Fruit fly (Drosophila melanogaster): ENCODE data around the gene ScsbetaA.

Gene ScsbetaA

DNA sequence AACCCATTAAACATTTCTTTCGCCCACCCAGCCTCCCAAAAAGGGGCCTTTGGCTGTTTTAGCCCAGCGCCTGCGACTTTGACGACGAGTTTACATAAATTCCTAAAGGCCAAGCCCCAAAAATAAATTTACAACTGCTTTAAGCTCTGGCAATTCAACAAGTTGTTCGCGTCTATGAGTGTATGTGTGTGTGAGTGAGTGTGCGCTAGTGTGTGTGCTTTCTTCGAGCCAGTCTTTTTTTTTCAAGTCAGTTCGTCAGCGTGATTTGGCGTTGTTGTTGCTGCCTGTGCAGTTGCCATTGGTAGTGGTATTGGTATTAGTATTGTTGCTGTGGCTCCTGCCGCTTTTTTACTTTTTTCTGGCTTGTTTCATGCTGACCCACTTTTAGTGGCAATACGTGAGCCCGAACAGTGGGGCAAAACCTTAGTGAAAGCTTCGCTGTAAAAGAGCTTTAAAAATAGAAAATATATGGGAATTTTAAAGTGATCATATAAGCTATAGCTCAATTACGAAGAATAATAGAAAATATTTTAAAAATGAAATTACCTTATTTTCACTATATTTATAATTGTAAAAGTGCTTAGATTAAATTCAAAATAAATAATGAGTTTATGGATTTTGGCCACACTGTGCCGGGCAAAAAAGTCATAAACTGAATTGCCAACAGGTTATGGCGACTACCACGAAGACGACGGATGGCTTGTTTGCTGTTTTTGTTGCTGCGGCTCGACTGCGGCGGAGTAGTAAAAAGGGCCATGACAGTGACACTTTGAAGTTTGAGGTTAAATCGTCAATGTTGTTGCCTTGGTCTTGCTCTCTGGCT is 7.2 kb downstream of the ScsbetaA start (continued):
- no peak for TF ChIP-seq Mes4 (GFP tag; optimal IDR thresholded peaks at IDR 0.05)
- TF ChIP-seq lilli (GFP tag; optimal IDR thresholded peaks at IDR 0.05): peak; percentile 62
- TF ChIP-seq CG4424 (GFP tag; optimal IDR thresholded peaks at IDR 0.05): peak; percentile 84
- TF ChIP-seq dati (GFP tag; IDR thresholded peaks at IDR 0.05): no peak
- no peak for TF ChIP-seq luna (GFP tag; optimal IDR thresholded peaks at IDR 0.05)
- TF ChIP-seq CG10654 (GFP tag; optimal IDR thresholded peaks at IDR 0.05): peak; percentile 57
- peak; percentile 9 for TF ChIP-seq Dad (GFP tag; optimal IDR thresholded peaks at IDR 0.05)
- peak; percentile 92 for TF ChIP-seq dysf (GFP tag; IDR thresholded peaks at IDR 0.05)
- peak; percentile 5 for TF ChIP-seq CG4617 (GFP tag; optimal IDR thresholded peaks at IDR 0.05; ENCODE audit: borderline replicate concordance)
- TF ChIP-seq unc-4 (GFP tag; IDR thresholded peaks at IDR 0.05; ENCODE audit: partially characterized antibody): no peak
- no peak for TF ChIP-seq gfzf (GFP tag; optimal IDR thresholded peaks at IDR 0.05)
- no peak for TF ChIP-seq CG8089 (GFP tag; optimal IDR thresholded peaks at IDR 0.05)
- TF ChIP-seq HmgD (GFP tag; optimal IDR thresholded peaks at IDR 0.05): no peak
- no peak for TF ChIP-seq Trl (optimal IDR thresholded peaks at IDR 0.05)
- TF ChIP-seq Trl (GFP tag; optimal IDR thresholded peaks at IDR 0.05): peak; percentile 30
- peak; percentile 86 for TF ChIP-seq nom (GFP tag; optimal IDR thresholded peaks at IDR 0.05)
- TF ChIP-seq CG6765 (GFP tag; optimal IDR thresholded peaks at IDR 0.05): peak; percentile 64
- peak; percentile 25 for TF ChIP-seq D19B (GFP tag; optimal IDR thresholded peaks at IDR 0.05)
- TF ChIP-seq lbe (GFP tag; optimal IDR thresholded peaks at IDR 0.05): peak; percentile 70
- peak; percentile 88 for TF ChIP-seq HLH3B (GFP tag; IDR thresholded peaks at IDR 0.05)
- no peak for TF ChIP-seq Dref (GFP tag; IDR thresholded peaks at IDR 0.05)
- TF ChIP-seq CG15601 (tag; optimal IDR thresholded peaks at IDR 0.05): peak; percentile 90
- TF ChIP-seq zf30C (GFP tag; optimal IDR thresholded peaks at IDR 0.05): no peak
- peak; percentile 83 for TF ChIP-seq nau (GFP tag; optimal IDR thresholded peaks at IDR 0.05)
- peak; percentile 36 for TF ChIP-seq CG12769 (tag; optimal IDR thresholded peaks at IDR 0.05)
- TF ChIP-seq CG2889 (GFP tag; IDR thresholded peaks at IDR 0.05): peak; percentile 55; the same call in 1 of the 3 replicates
- peak; percentile 90 for TF ChIP-seq CG11504 (tag; optimal IDR thresholded peaks at IDR 0.05)
- peak; percentile 55 for TF ChIP-seq Chrac-16 (GFP tag; optimal IDR thresholded peaks at IDR 0.05)
- peak; percentile 76 for TF ChIP-seq Fer3 (tag; optimal IDR thresholded peaks at IDR 0.05)
- TF ChIP-seq lola (GFP tag; optimal IDR thresholded peaks at IDR 0.05): peak in 1 of 3 experiments; percentile 84
- peak; percentile 61; the same call in 1 of the 2 replicates for TF ChIP-seq CG32772 (GFP tag; IDR thresholded peaks at IDR 0.05)
- TF ChIP-seq eyg (GFP tag; optimal IDR thresholded peaks at IDR 0.05): no peak
- peak; percentile 24 for TF ChIP-seq CG9876 (GFP tag; optimal IDR thresholded peaks at IDR 0.05)
- no peak for TF ChIP-seq Doc3 (GFP tag; IDR thresholded peaks at IDR 0.05; ENCODE audit: partially characterized antibody)
- no peak for TF ChIP-seq Hand (GFP tag; optimal IDR thresholded peaks at IDR 0.05)
- peak; percentile 94 for TF ChIP-seq dmrt99B (tag; optimal IDR thresholded peaks at IDR 0.05)
- TF ChIP-seq cad (GFP tag; optimal IDR thresholded peaks at IDR 0.05): no peak
- no peak for TF ChIP-seq GATAe (GFP tag; conservative IDR thresholded peaks at IDR 0.05)
- peak; percentile 76 for TF ChIP-seq sug (tag; optimal IDR thresholded peaks at IDR 0.05)
- TF ChIP-seq lab (GFP tag; optimal IDR thresholded peaks at IDR 0.05): peak; percentile 83
- TF ChIP-seq nmo (GFP tag; optimal IDR thresholded peaks at IDR 0.05): peak; percentile 93
- peak; percentile 61 for TF ChIP-seq CG17612 (GFP tag; IDR thresholded peaks at IDR 0.05)
- TF ChIP-seq CG8388 (GFP tag; optimal IDR thresholded peaks at IDR 0.05): peak; percentile 91
- TF ChIP-seq Hey (tag; optimal IDR thresholded peaks at IDR 0.05): no peak
- peak; percentile 74 for TF ChIP-seq danr (GFP tag; IDR thresholded peaks at IDR 0.05)
- TF ChIP-seq amos (GFP tag; IDR thresholded peaks at IDR 0.05; ENCODE audit: partially characterized antibody): no peak
- TF ChIP-seq Bteb2 (GFP tag; optimal IDR thresholded peaks at IDR 0.05): no peak
- TF ChIP-seq gce (GFP tag; IDR thresholded peaks at IDR 0.05): peak; percentile 88
- TF ChIP-seq CG2712 (tag; optimal IDR thresholded peaks at IDR 0.05): peak; percentile 90
